Fruit fly (Drosophila melanogaster): ENCODE measurements around the gene ush.

The ush gene

dm6 chr2L:524515-524920, 48.5 kb downstream of the ush start:
- TF ChIP-seq HLH3B (GFP tag; IDR thresholded peaks at IDR 0.05) (no peak), CG15696 (tag; optimal IDR thresholded peaks at IDR 0.05) (no peak), sd (tag; optimal IDR thresholded peaks at IDR 0.05) (peak; percentile 37), E2f2 (GFP tag; IDR thresholded peaks at IDR 0.05) (no peak), Nf-YA (GFP tag; IDR thresholded peaks at IDR 0.05) (no peak), crc (GFP tag; optimal IDR thresholded peaks at IDR 0.05) (no peak), vvl (GFP tag; IDR thresholded peaks at IDR 0.05) (0 out of 2 replicates have a peak, but pooled peaks have one; percentile 21), grn (GFP tag; optimal IDR thresholded peaks at IDR 0.05) (peak; percentile 96), CG6791 (GFP tag; IDR thresholded peaks at IDR 0.05; ENCODE audit: partially characterized antibody) (peak; percentile 28; the same call in 1 of the 3 replicates), gt (GFP tag; IDR thresholded peaks at IDR 0.05) (0 out of 2 replicates have a peak, but pooled peaks have one; percentile 12), abd-A (tag; optimal IDR thresholded peaks at IDR 0.05) (no peak), bsh (GFP tag; optimal IDR thresholded peaks at IDR 0.05) (peak in 1 of 2 experiments; percentile 53), nom (GFP tag; optimal IDR thresholded peaks at IDR 0.05) (peak; percentile 87), CG12659 (GFP tag; optimal IDR thresholded peaks at IDR 0.05) (no peak), rib (GFP tag; IDR thresholded peaks at IDR 0.05) (no peak), mirr (GFP tag; optimal IDR thresholded peaks at IDR 0.05) (no peak), chinmo (GFP tag; IDR thresholded peaks at IDR 0.05; ENCODE audit: partially characterized antibody) (0 out of 4 replicates have a peak, but pooled peaks have one; percentile 50), kay (GFP tag; optimal IDR thresholded peaks at IDR 0.05) (no peak), CG18011 (GFP tag; optimal IDR thresholded peaks at IDR 0.05) (peak; percentile 65), CG15269 (tag; optimal IDR thresholded peaks at IDR 0.05) (peak; percentile 15), Med (GFP tag) (peak; percentile 22), Drgx (GFP tag; IDR thresholded peaks at IDR 0.05) (peak; percentile 36; the same call in 1 of the 2 replicates)

dm6 chr2L:525547-526180, 49.6 kb downstream of the ush start:
- TF ChIP-seq pnt (GFP tag; optimal IDR thresholded peaks at IDR 0.05) (no peak), CG5180 (GFP tag; optimal IDR thresholded peaks at IDR 0.05) (no peak), Taf1 (GFP tag; IDR thresholded peaks at IDR 0.05) (no peak), CG4707 (GFP tag; optimal IDR thresholded peaks at IDR 0.05) (no peak), sens (GFP tag) (peak; percentile 75), otp (GFP tag; IDR thresholded peaks at IDR 0.05) (no peak), CG4360 (GFP tag; IDR thresholded peaks at IDR 0.05) (no peak), CG15479 (GFP tag; optimal IDR thresholded peaks at IDR 0.05) (no peak), abd-A (tag; optimal IDR thresholded peaks at IDR 0.05) (peak; percentile 18), Myb (GFP tag; optimal IDR thresholded peaks at IDR 0.05) (no peak), Awh (GFP tag; IDR thresholded peaks at IDR 0.05) (no peak), jumu (GFP tag; optimal IDR thresholded peaks at IDR 0.05) (no peak), Jarid2 (GFP tag; optimal IDR thresholded peaks at IDR 0.05) (no peak), Hr39 (optimal IDR thresholded peaks at IDR 0.05) (peak; percentile 47), rib (GFP tag; IDR thresholded peaks at IDR 0.05) (no peak), phol (tag; optimal IDR thresholded peaks at IDR 0.05) (no peak), nerfin-1 (tag; optimal IDR thresholded peaks at IDR 0.05) (peak; percentile 56), oc (tag; optimal IDR thresholded peaks at IDR 0.05) (peak; percentile 57), Atf-2 (GFP tag; optimal IDR thresholded peaks at IDR 0.05) (no peak), sr (GFP tag; IDR thresholded peaks at IDR 0.05) (no peak), Optix (GFP tag; IDR thresholded peaks at IDR 0.05) (0 out of 3 replicates have a peak, but pooled peaks have one; percentile 28), tup (GFP tag; optimal IDR thresholded peaks at IDR 0.05) (no peak), ash1 (GFP tag; optimal IDR thresholded peaks at IDR 0.05) (no peak), Vsx1 (GFP tag; optimal IDR thresholded peaks at IDR 0.05) (no peak), mld (GFP tag; IDR thresholded peaks at IDR 0.05; ENCODE audit: partially characterized antibody) (no peak), nerfin-2 (GFP tag; IDR thresholded peaks at IDR 0.05; ENCODE audit: partially characterized antibody) (no peak), CG11695 (GFP tag; IDR thresholded peaks at IDR 0.05) (no peak), vnd (GFP tag; IDR thresholded peaks at IDR 0.05; ENCODE audit: partially characterized antibody) (0 out of 3 replicates have a peak, but pooled peaks have one; percentile 7), crol (GFP tag; IDR thresholded peaks at IDR 0.05) (peak; percentile 92)

Data from whole organism, embryonic.